Worm (Caenorhabditis elegans): ENCODE data around the gene K02G10.15.

ce11 chrX:4698271-4698670, 15.8 kb upstream of the K02G10.15 start:
- TF ChIP-seq W03F9.2 (tag; optimal IDR thresholded peaks at IDR 0.05) (no peak), him-1 (tag; optimal IDR thresholded peaks at IDR 0.05) (no peak)
